Fruit fly (Drosophila melanogaster) whole organism, wandering third instar larva: Measurements from ENCODE around the gene dsh.
A peak's percentile ranks its signal among the peaks of the same experiment; 100 is the strongest.

Source experiments
- Abd-B ChIP-seq: fragments of >200 bp; optimal IDR thresholded peaks from 2 replicates; lab custom pipeline; 2017; ENCODE audit warnings: missing biosample characterization, missing genetic modification characterization
- CG9705 ChIP-seq: fragments of 200-800 bp; sonication (Bioruptor generic); optimal IDR thresholded peaks from 2 replicates; lab custom pipeline; 2018; ENCODE audit warnings: missing biosample characterization, mild to moderate bottlenecking, missing genetic modification characterization
- CrebA ChIP-seq: fragments of 200-800 bp; sonication (Bioruptor generic); optimal IDR thresholded peaks from 2 replicates; lab custom pipeline; 2016; ENCODE audit warnings: missing biosample characterization, mild to moderate bottlenecking, missing genetic modification characterization, borderline replicate concordance
- Dfd ChIP-seq: fragments of >200 bp; optimal IDR thresholded peaks from 2 replicates; lab custom pipeline; 2017; ENCODE audit warnings: missing biosample characterization, missing genetic modification characterization
- Dif ChIP-seq: fragments of 200-275, 200-300 bp; sonication (Bioruptor generic); optimal IDR thresholded peaks from 2 replicates; lab custom pipeline; 2018; ENCODE audit warnings: missing biosample characterization, missing genetic modification characterization; ENCODE audit not compliant: partially characterized antibody
- GATAd ChIP-seq: sonication (Bioruptor generic); optimal IDR thresholded peaks from 2 replicates; lab custom pipeline; 2016; ENCODE audit warnings: missing biosample characterization, missing genetic modification characterization
- HLH106 ChIP-seq: fragments of 200-800 bp; optimal IDR thresholded peaks from 3 replicates; lab custom pipeline; 2019; ENCODE audit warnings: missing biosample characterization, mild to moderate bottlenecking, missing genetic modification characterization, moderate library complexity
- Hnf4 ChIP-seq: fragments of 200-800 bp; sonication (Bioruptor generic); optimal IDR thresholded peaks from 2 replicates; lab custom pipeline; 2016; ENCODE audit warnings: missing biosample characterization, mild to moderate bottlenecking, missing genetic modification characterization
- Hr78 ChIP-seq: fragments of >200 bp; optimal IDR thresholded peaks from 2 replicates; lab custom pipeline; 2017; ENCODE audit warnings: missing biosample characterization, missing genetic modification characterization
- Hr83 ChIP-seq: fragments of 200-300 bp; sonication (Bioruptor generic); optimal IDR thresholded peaks from 2 replicates; lab custom pipeline; 2016; ENCODE audit warnings: missing biosample characterization, mild to moderate bottlenecking, missing genetic modification characterization, moderate library complexity; ENCODE audit not compliant: poor library complexity, severe bottlenecking
- Jra ChIP-seq: sonication (Bioruptor generic); optimal IDR thresholded peaks from 2 replicates; lab custom pipeline; 2016; ENCODE audit warnings: missing biosample characterization, missing genetic modification characterization
- Mio ChIP-seq: sonication (Bioruptor generic); optimal IDR thresholded peaks from 2 replicates; lab custom pipeline; 2016; ENCODE audit warnings: missing biosample characterization, missing genetic modification characterization
- Myc ChIP-seq: fragments of >200 bp; optimal IDR thresholded peaks from 2 replicates; lab custom pipeline; 2017
- N ChIP-seq: fragments of >200 bp; optimal IDR thresholded peaks from 2 replicates; lab custom pipeline; 2018; ENCODE audit warnings: missing biosample characterization, missing external identifiers, missing genetic modification characterization
- OdsH ChIP-seq: fragments of 200-800 bp; sonication (Bioruptor generic); optimal IDR thresholded peaks from 2 replicates; lab custom pipeline; 2016; ENCODE audit warnings: missing biosample characterization, mild to moderate bottlenecking, missing genetic modification characterization
- Rel ChIP-seq, 2 experiments: fragments of 200-800 bp; sonication (Bioruptor generic) in 1 of 2; optimal IDR thresholded peaks; 2 replicates in 1 of 2; 3 replicates in 1 of 2; lab custom pipeline; 2016 to 2019; ENCODE audit warnings: mild to moderate bottlenecking in 2 of 2, missing biosample characterization in 2 of 2, missing genetic modification characterization in 2 of 2, moderate library complexity in 1 of 2
- Sp1 ChIP-seq: fragments of 200-800 bp; sonication (Bioruptor generic); optimal IDR thresholded peaks from 3 replicates; lab custom pipeline; 2019; ENCODE audit warnings: missing biosample characterization, mild to moderate bottlenecking, missing genetic modification characterization, moderate library complexity
- Vsx2 ChIP-seq: fragments of 200-300, 225-300 bp; sonication (Bioruptor generic); optimal IDR thresholded peaks from 2 replicates; lab custom pipeline; 2018; ENCODE audit warnings: missing biosample characterization, missing genetic modification characterization; ENCODE audit not compliant: partially characterized antibody
- br ChIP-seq: fragments of 200-800 bp; sonication (Bioruptor generic); optimal IDR thresholded peaks from 2 replicates; lab custom pipeline; 2016; ENCODE audit warnings: missing biosample characterization, missing genetic modification characterization
- brk ChIP-seq: fragments of 200-800 bp; sonication (Bioruptor generic); optimal IDR thresholded peaks from 2 replicates; lab custom pipeline; 2016; ENCODE audit warnings: missing biosample characterization, mild to moderate bottlenecking, missing genetic modification characterization
- dmrt93B ChIP-seq: fragments of 200-800 bp; sonication (Bioruptor generic); optimal IDR thresholded peaks from 2 replicates; lab custom pipeline; 2018; ENCODE audit warnings: missing biosample characterization, mild to moderate bottlenecking, missing genetic modification characterization
- ey ChIP-seq: fragments of 200-800 bp; sonication (Bioruptor generic); optimal IDR thresholded peaks from 2 replicates; lab custom pipeline; 2016; ENCODE audit warnings: missing biosample characterization, missing genetic modification characterization
- foxo ChIP-seq, 2 experiments: fragments of 200-800 bp; sonication (Bioruptor generic); optimal IDR thresholded peaks; 2 replicates in 1 of 2; 3 replicates in 1 of 2; lab custom pipeline; 2016 to 2017; ENCODE audit warnings: missing biosample characterization in 2 of 2, missing genetic modification characterization in 2 of 2
- fru ChIP-seq: fragments of 200-800 bp; sonication (Bioruptor generic); optimal IDR thresholded peaks from 3 replicates; lab custom pipeline; 2016; ENCODE audit warnings: missing biosample characterization, mild to moderate bottlenecking, missing genetic modification characterization
- h ChIP-seq: fragments of 200-800 bp; sonication (Bioruptor generic); optimal IDR thresholded peaks from 3 replicates; lab custom pipeline; 2016; ENCODE audit warnings: missing biosample characterization, mild to moderate bottlenecking, missing genetic modification characterization
- jim ChIP-seq: fragments of 175-275, 200-325 bp; sonication (Bioruptor generic); optimal IDR thresholded peaks from 2 replicates; lab custom pipeline; 2016; ENCODE audit warnings: missing biosample characterization, mild to moderate bottlenecking, missing genetic modification characterization
- pan ChIP-seq: fragments of >200 bp; optimal IDR thresholded peaks from 2 replicates; lab custom pipeline; 2017
- psq ChIP-seq: fragments of 200-800 bp; sonication (Bioruptor generic); optimal IDR thresholded peaks from 3 replicates; lab custom pipeline; 2017; ENCODE audit warnings: missing biosample characterization, mild to moderate bottlenecking, missing genetic modification characterization, moderate library complexity
- rgr ChIP-seq: fragments of 200-800 bp; sonication (Bioruptor generic); optimal IDR thresholded peaks from 3 replicates; lab custom pipeline; 2016; ENCODE audit warnings: missing biosample characterization, mild to moderate bottlenecking, missing genetic modification characterization
- sage ChIP-seq: fragments of 200-800 bp; sonication (Bioruptor generic); optimal IDR thresholded peaks from 2 replicates; lab custom pipeline; 2016; ENCODE audit warnings: missing biosample characterization, mild to moderate bottlenecking, missing genetic modification characterization
- sv ChIP-seq: fragments of 200-800 bp; sonication (Bioruptor generic); optimal IDR thresholded peaks from 3 replicates; lab custom pipeline; 2016; ENCODE audit warnings: missing biosample characterization, missing genetic modification characterization
- tai ChIP-seq: sonication (Bioruptor generic); optimal IDR thresholded peaks from 2 replicates; lab custom pipeline; 2016; ENCODE audit warnings: missing biosample characterization, missing genetic modification characterization
- woc ChIP-seq: sonication (Bioruptor generic); optimal IDR thresholded peaks from 2 replicates; lab custom pipeline; 2016; ENCODE audit warnings: missing biosample characterization, mild to moderate bottlenecking, missing genetic modification characterization

dsh gene

DNA sequence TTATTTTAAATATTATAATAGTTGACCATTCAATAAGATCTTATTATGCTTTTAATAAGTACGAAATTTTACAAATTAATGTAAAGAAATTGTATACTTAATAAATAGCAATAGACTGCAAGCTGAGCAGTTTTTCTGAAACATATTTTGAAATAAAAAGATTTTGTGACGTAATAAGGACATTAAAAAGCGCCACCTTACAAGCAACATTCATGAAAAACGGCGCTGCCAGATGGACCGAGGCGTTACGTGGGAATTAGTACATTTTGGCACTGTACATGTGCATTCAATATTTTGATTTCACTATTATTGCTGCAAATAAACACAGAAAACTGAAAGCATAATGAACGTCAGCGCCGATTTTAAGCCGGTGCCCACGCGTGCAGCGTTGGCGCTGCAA lies 6.9 kb upstream of the dsh start, which contains the start of gene CG1738 (continued):
- no peak for TF ChIP-seq sage (GFP tag; lab: Kevin White, UChicago)
- peak; percentile 37 for TF ChIP-seq HLH106 (tag; lab: Kevin White, UChicago)
- TF ChIP-seq Myc (lab: Kevin White, UChicago), result no peak
- no peak for TF ChIP-seq Hr83 (GFP tag; lab: Kevin White, UChicago)
- no peak for TF ChIP-seq sv
- no peak for TF ChIP-seq brk

DNA sequence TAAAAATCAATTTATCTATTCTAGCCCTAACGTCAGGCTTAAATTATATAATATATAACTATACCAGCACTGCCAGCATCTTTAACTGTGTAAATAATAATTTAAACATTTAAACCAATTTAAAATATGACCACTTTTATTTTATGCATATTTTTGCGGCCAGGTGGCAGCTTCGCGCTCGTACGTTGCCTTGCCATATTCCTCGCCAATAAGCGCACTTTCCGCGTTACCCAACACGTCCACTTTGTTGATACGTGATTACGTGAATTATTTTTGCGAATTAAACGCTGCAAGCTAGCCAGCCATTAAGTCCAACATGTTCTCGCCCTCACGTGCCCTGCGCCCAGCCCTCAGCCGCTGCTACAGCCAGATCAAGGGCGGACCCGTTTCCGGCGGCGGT lies 5.9 kb upstream of the dsh start, which contains the start of gene NdufV3:
Gene NdufV3 (plus strand): TSS at position 219 of the 400 bp plus-strand sequence.
- TF ChIP-seq h (GFP tag; lab: Kevin White, UChicago), result peak; percentile 10
- no peak for TF ChIP-seq N (GFP tag; lab: Kevin White, UChicago)
- peak in 1 of 2 experiments; percentile 37 for TF ChIP-seq foxo (GFP tag; optimal IDR thresholded peaks at IDR 0.05; lab: Kevin White, UChicago)
- TF ChIP-seq Dfd (GFP tag; lab: Kevin White, UChicago), result no peak
- no peak for TF ChIP-seq GATAd (GFP tag; lab: Kevin White, UChicago)
- TF ChIP-seq Dif (GFP tag; lab: Kevin White, UChicago), result no peak
- TF ChIP-seq brk, result no peak
- TF ChIP-seq sage (GFP tag; lab: Kevin White, UChicago), result peak; percentile 17
- peak; percentile 6 for TF ChIP-seq br (GFP tag; lab: Kevin White, UChicago)
- peak; percentile 26 for TF ChIP-seq HLH106 (tag; lab: Kevin White, UChicago)
- TF ChIP-seq CrebA (GFP tag; lab: Kevin White, UChicago), result no peak
- TF ChIP-seq Hnf4 (GFP tag; lab: Kevin White, UChicago), result peak; percentile 49
- peak; percentile 12 for TF ChIP-seq rgr (GFP tag; lab: Kevin White, UChicago)
- TF ChIP-seq ey (GFP tag; lab: Kevin White, UChicago), result peak; percentile 6

DNA sequence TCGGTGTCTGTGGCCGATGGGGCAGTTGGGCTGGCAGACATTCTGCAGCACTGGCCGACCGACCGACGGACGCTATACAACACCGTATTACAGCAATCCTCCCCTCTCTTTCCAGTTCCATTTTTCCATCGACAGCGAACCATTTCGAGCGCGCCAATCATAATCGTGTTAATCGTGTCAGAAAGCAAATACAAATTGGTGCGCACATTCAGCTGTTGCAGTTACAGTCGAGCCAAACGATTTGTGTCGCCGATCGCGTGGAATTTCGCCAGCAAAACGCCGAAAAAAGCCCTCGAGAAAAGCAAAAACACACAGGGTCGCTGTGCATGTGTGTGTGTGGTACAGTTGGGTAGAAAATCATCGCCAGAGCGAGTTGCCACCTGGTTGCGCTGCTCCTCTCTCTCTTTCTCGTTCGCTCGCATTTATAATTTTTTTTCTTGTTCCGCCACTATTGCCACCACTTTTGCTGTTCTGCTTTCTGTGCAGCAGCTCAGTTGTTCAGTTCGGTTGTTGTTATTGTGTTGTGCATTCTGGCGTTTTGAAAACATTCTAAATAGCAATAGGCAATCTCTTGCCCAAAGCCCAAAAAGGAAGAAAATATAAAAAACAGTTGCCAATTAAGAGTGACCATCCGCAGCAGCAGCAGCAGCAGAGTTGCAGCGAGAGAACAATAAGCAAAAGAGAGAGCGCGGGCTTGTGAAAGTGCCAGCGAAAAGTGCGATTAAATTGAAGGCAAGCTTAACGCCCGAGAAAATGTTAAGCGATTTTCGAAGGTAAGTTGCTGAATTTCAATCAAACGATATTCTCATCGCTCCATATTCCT lies 5.0 kb upstream of the dsh start, which contains the start of gene CG1737:
Gene CG1737 (plus strand): TSS at position 104 of the 823 bp plus-strand sequence.
- TF ChIP-seq Abd-B (GFP tag; lab: Kevin White, UChicago), result no peak
- peak; percentile 10 for TF ChIP-seq Jra (GFP tag; lab: Kevin White, UChicago)
- TF ChIP-seq rgr (GFP tag; lab: Kevin White, UChicago), result peak; percentile 53
- TF ChIP-seq Myc (lab: Kevin White, UChicago), result no peak
- TF ChIP-seq OdsH, result peak; percentile 38
- TF ChIP-seq sage (GFP tag; lab: Kevin White, UChicago), result no peak
- TF ChIP-seq psq (GFP tag; lab: Kevin White, UChicago), result peak; percentile 0
- peak; percentile 29 for TF ChIP-seq Sp1 (GFP tag; lab: Kevin White, UChicago)
- no peak for TF ChIP-seq ey (GFP tag; lab: Kevin White, UChicago)
- TF ChIP-seq HLH106 (tag; lab: Kevin White, UChicago), result peak; percentile 19
- TF ChIP-seq GATAd (GFP tag; lab: Kevin White, UChicago), result no peak
- TF ChIP-seq Mio (GFP tag; lab: Kevin White, UChicago), result no peak
- TF ChIP-seq Hnf4 (GFP tag; lab: Kevin White, UChicago), result peak; percentile 50
- peak; percentile 58 for TF ChIP-seq h (GFP tag; lab: Kevin White, UChicago)
- TF ChIP-seq Rel (GFP tag; optimal IDR thresholded peaks at IDR 0.05; lab: Kevin White, UChicago), result no peak
- peak; percentile 60 for TF ChIP-seq Rel (tag; optimal IDR thresholded peaks at IDR 0.05; lab: Kevin White, UChicago)
- TF ChIP-seq Hr83 (GFP tag; lab: Kevin White, UChicago), result peak; percentile 56
- peak; percentile 45 for TF ChIP-seq fru (GFP tag; lab: Kevin White, UChicago)
- no peak for TF ChIP-seq Vsx2
- TF ChIP-seq foxo (GFP tag; optimal IDR thresholded peaks at IDR 0.05; lab: Kevin White, UChicago), result peak in 1 of 2 experiments; percentile 54
- TF ChIP-seq jim (GFP tag; lab: Kevin White, UChicago), result peak; percentile 48
- TF ChIP-seq CrebA (GFP tag; lab: Kevin White, UChicago), result no peak
- TF ChIP-seq Dif (GFP tag; lab: Kevin White, UChicago), result no peak
- no peak for TF ChIP-seq brk
- TF ChIP-seq, all 38 proteins: peak for 13

DNA sequence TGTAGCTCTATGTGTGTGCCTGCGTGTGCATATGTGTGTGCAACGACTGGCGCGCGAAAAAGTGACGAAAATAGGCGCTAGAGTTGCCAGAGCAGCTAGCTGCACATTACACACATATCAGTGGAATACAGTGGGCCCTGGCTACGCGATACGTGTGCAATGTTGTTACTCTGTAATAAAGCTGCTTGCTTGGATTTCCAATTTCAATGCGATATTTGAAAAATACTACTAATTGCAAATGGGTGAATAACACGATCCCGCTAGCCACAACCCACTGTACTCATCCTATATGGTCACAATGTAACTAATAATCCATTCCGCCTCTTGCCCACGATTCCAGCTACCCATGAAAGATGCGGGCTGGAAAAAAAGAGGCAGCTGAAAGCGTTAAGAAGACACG lies 4.3 kb upstream of the dsh start:
- peak; percentile 93 for TF ChIP-seq Hnf4 (GFP tag; lab: Kevin White, UChicago)
- TF ChIP-seq dmrt93B (GFP tag; lab: Kevin White, UChicago), result peak; percentile 88
- TF ChIP-seq h (GFP tag; lab: Kevin White, UChicago), result peak; percentile 95
- TF ChIP-seq Mio (GFP tag; lab: Kevin White, UChicago), result peak; percentile 81
- peak; percentile 95 for TF ChIP-seq ey (GFP tag; lab: Kevin White, UChicago)
- TF ChIP-seq N (GFP tag; lab: Kevin White, UChicago), result no peak
- TF ChIP-seq Dfd (GFP tag; lab: Kevin White, UChicago), result no peak
- no peak for TF ChIP-seq Abd-B (GFP tag; lab: Kevin White, UChicago)
- peak; percentile 81 for TF ChIP-seq psq (GFP tag; lab: Kevin White, UChicago)
- no peak for TF ChIP-seq Hr78 (GFP tag; lab: Kevin White, UChicago)
- TF ChIP-seq Sp1 (GFP tag; lab: Kevin White, UChicago), result peak; percentile 86
- no peak for TF ChIP-seq tai (GFP tag; lab: Kevin White, UChicago)
- no peak for TF ChIP-seq Dif (GFP tag; lab: Kevin White, UChicago)
- TF ChIP-seq pan, result no peak
- peak; percentile 93 for TF ChIP-seq br (GFP tag; lab: Kevin White, UChicago)
- peak; percentile 92 for TF ChIP-seq fru (GFP tag; lab: Kevin White, UChicago)
- peak; percentile 91 for TF ChIP-seq OdsH
- TF ChIP-seq jim (GFP tag; lab: Kevin White, UChicago), result peak; percentile 68
- TF ChIP-seq sv, result peak; percentile 79
- TF ChIP-seq Hr83 (GFP tag; lab: Kevin White, UChicago), result peak; percentile 93
- TF ChIP-seq rgr (GFP tag; lab: Kevin White, UChicago), result peak; percentile 96
- TF ChIP-seq Rel (GFP tag; optimal IDR thresholded peaks at IDR 0.05; lab: Kevin White, UChicago), result no peak
- TF ChIP-seq Rel (tag; optimal IDR thresholded peaks at IDR 0.05; lab: Kevin White, UChicago), result peak; percentile 72
- TF ChIP-seq HLH106 (tag; lab: Kevin White, UChicago), result peak; percentile 92
- no peak for TF ChIP-seq brk
- peak; percentile 84 for TF ChIP-seq woc
- peak; percentile 48 for TF ChIP-seq GATAd (GFP tag; lab: Kevin White, UChicago)
- peak; percentile 77 for TF ChIP-seq sage (GFP tag; lab: Kevin White, UChicago)
- TF ChIP-seq Jra (GFP tag; lab: Kevin White, UChicago), result peak; percentile 71
- no peak for TF ChIP-seq Vsx2
- TF ChIP-seq CG9705 (GFP tag; lab: Kevin White, UChicago), result peak; percentile 80
